Fruit fly (Drosophila melanogaster) whole organism, prepupa: ENCODE data around the gene Zasp66.

ENCODE experiments used
- Blimp-1 ChIP-seq: fragments of 200-800 bp; sonication (Bioruptor generic); optimal IDR thresholded peaks from 3 replicates; lab custom pipeline; 2017; ENCODE audit warnings: missing biosample characterization, missing genetic modification characterization, mild to moderate bottlenecking, moderate library complexity, missing genetic modification reagents
- CG8632 ChIP-seq: fragments of 200-800 bp; sonication (Bioruptor generic); optimal IDR thresholded peaks from 3 replicates; lab custom pipeline; 2016; ENCODE audit warnings: missing biosample characterization, missing genetic modification characterization
- Eip75B ChIP-seq: fragments of 200-800 bp; sonication (Bioruptor generic); optimal IDR thresholded peaks from 3 replicates; lab custom pipeline; 2016; ENCODE audit warnings: missing biosample characterization, missing genetic modification characterization
- Gug ChIP-seq: fragments of 200-800 bp; sonication (Bioruptor generic); IDR thresholded peaks from 2 replicates; pipeline ENCODE4 v1.3.6; 2022; ENCODE audit warnings: missing biosample characterization, missing genetic modification characterization
- OdsH ChIP-seq: fragments of 200-800 bp; sonication (Bioruptor generic); optimal IDR thresholded peaks from 3 replicates; lab custom pipeline; 2016; ENCODE audit warnings: missing biosample characterization, missing genetic modification characterization
- Sox15 ChIP-seq: fragments of 200-800 bp; sonication (Bioruptor generic); optimal IDR thresholded peaks from 3 replicates; lab custom pipeline; 2016; ENCODE audit warnings: missing biosample characterization, missing genetic modification characterization
- achi ChIP-seq: fragments of 200-800 bp; sonication (Bioruptor generic); optimal IDR thresholded peaks from 3 replicates; lab custom pipeline; 2016; ENCODE audit warnings: missing biosample characterization, missing genetic modification characterization

DNA sequence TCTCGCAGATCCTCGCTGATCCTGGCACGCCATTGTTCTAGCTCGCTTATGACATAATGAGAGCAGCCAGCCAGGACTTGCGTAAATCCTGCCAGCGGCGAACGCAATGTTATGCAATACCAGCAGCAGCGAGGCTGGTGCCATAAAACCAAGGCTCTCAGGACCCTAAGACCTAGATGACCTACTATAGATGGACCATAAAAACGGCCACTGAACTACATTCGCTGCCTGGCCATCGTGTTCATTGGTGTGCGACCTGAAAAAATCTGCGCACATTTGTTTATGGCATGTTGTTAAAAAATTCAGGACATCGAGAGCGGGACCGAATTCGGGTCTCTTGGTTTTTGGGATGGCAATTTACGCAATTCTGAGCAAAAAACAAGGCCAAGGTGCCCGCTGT lies 29.4 kb downstream of the Zasp66 start:
- TF ChIP-seq Eip75B (GFP tag; lab: Kevin White, UChicago) (no peak), OdsH (GFP tag; lab: Kevin White, UChicago) (no peak), Gug (no peak), Blimp-1 (GFP tag; lab: Kevin White, UChicago) (no peak), Sox15 (GFP tag; lab: Kevin White, UChicago) (no peak), achi (GFP tag; lab: Kevin White, UChicago) (no peak), CG8632 (GFP tag; lab: Kevin White, UChicago) (no peak)
